Worm (Caenorhabditis elegans) whole organism, L3 larva: ENCODE measurements around the gene AH6.17.

ENCODE experiments used
- ZK546.5 ChIP-seq: sonication (generic microtip); optimal IDR thresholded peaks from 2 replicates; lab custom pipeline; 2017; ENCODE audit warnings: missing biosample characterization, missing genetic modification characterization
- ceh-28 ChIP-seq: fragments of 150-350 bp; optimal IDR thresholded peaks from 2 replicates; lab custom pipeline; 2014; ENCODE audit warnings: missing biosample characterization, missing genetic modification reagents, missing genetic modification characterization
- ceh-9 ChIP-seq: sonication (generic microtip); optimal IDR thresholded peaks from 2 replicates; lab custom pipeline; 2018; ENCODE audit warnings: missing biosample characterization, missing genetic modification characterization
- egl-27 ChIP-seq: sonication (generic microtip); optimal IDR thresholded peaks from 4 replicates; lab custom pipeline; 2017; ENCODE audit warnings: missing biosample characterization, missing genetic modification reagents, missing genetic modification characterization
- egl-5 ChIP-seq: fragments of 150-350 bp; optimal IDR thresholded peaks from 2 replicates; lab custom pipeline; 2017; ENCODE audit warnings: missing biosample characterization, missing genetic modification reagents, missing genetic modification characterization, inconsistent platforms
- fkh-10 ChIP-seq: sonication (generic microtip); optimal IDR thresholded peaks from 2 replicates; lab custom pipeline; 2017; ENCODE audit warnings: missing biosample characterization, missing genetic modification reagents, missing genetic modification characterization
- fkh-2 ChIP-seq: fragments of 150-350 bp; optimal IDR thresholded peaks from 2 replicates; lab custom pipeline; 2014; ENCODE audit warnings: missing biosample characterization, missing genetic modification reagents, missing genetic modification characterization
- fos-1 ChIP-seq: fragments of 150-350 bp; optimal IDR thresholded peaks from 2 replicates; lab custom pipeline; 2014; ENCODE audit warnings: missing biosample characterization, missing genetic modification characterization
- jun-1 ChIP-seq: fragments of 150-350 bp; optimal IDR thresholded peaks from 2 replicates; lab custom pipeline; 2014; ENCODE audit warnings: missing biosample characterization, missing genetic modification reagents, missing genetic modification characterization
- lin-15B ChIP-seq: fragments of 150-350 bp; optimal IDR thresholded peaks from 2 replicates; lab custom pipeline; 2014; ENCODE audit warnings: missing biosample characterization, missing genetic modification characterization
- lsy-12 ChIP-seq: sonication (generic microtip); optimal IDR thresholded peaks from 2 replicates; lab custom pipeline; 2016; ENCODE audit warnings: mild to moderate bottlenecking, missing genetic modification characterization, missing compliant biosample characterization
- mdl-1 ChIP-seq: fragments of 150-350 bp; optimal IDR thresholded peaks from 2 replicates; lab custom pipeline; 2014; ENCODE audit warnings: missing biosample characterization, missing genetic modification characterization
- nfya-1 ChIP-seq: sonication (generic microtip); optimal IDR thresholded peaks from 2 replicates; lab custom pipeline; 2017; ENCODE audit warnings: missing genetic modification characterization, mild to moderate bottlenecking, missing compliant biosample characterization, antibody characterized with exemption, moderate library complexity; ENCODE audit not compliant: insufficient read depth
- nhr-11 ChIP-seq: fragments of 150-350 bp; optimal IDR thresholded peaks from 2 replicates; lab custom pipeline; 2014; ENCODE audit warnings: missing biosample characterization, missing genetic modification characterization
- nhr-23 ChIP-seq: fragments of 150-350 bp; optimal IDR thresholded peaks from 2 replicates; lab custom pipeline; 2014; ENCODE audit warnings: missing biosample characterization, missing genetic modification reagents, missing genetic modification characterization
- nhr-237 ChIP-seq: fragments of 150-350 bp; optimal IDR thresholded peaks from 2 replicates; lab custom pipeline; 2014; ENCODE audit warnings: missing biosample characterization, missing genetic modification characterization
- nhr-25 ChIP-seq: sonication (generic microtip); optimal IDR thresholded peaks from 2 replicates; lab custom pipeline; 2017; ENCODE audit warnings: missing biosample characterization, missing genetic modification characterization
- nhr-28 ChIP-seq: fragments of 150-350 bp; optimal IDR thresholded peaks from 2 replicates; lab custom pipeline; 2014; ENCODE audit warnings: missing biosample characterization, missing genetic modification characterization
- nhr-43 ChIP-seq: sonication (generic microtip); optimal IDR thresholded peaks from 2 replicates; lab custom pipeline; 2016; ENCODE audit warnings: mild to moderate bottlenecking, missing genetic modification characterization, missing compliant biosample characterization; ENCODE audit not compliant: poor library complexity, severe bottlenecking
- nhr-67 ChIP-seq: fragments of 150-350 bp; optimal IDR thresholded peaks from 2 replicates; lab custom pipeline; 2014; ENCODE audit warnings: missing biosample characterization, missing genetic modification characterization
- nhr-76 ChIP-seq: fragments of 150-350 bp; sonication (generic microtip); optimal IDR thresholded peaks from 5 replicates; lab custom pipeline; 2014; ENCODE audit warnings: missing biosample characterization, missing genetic modification characterization
- nhr-77 ChIP-seq: fragments of 150-350 bp; optimal IDR thresholded peaks from 2 replicates; lab custom pipeline; 2014; ENCODE audit warnings: missing biosample characterization, missing genetic modification characterization
- pha-4 ChIP-seq: fragments of 150-350 bp; optimal IDR thresholded peaks from 2 replicates; lab custom pipeline; 2014; ENCODE audit warnings: missing biosample characterization, missing genetic modification reagents, missing genetic modification characterization
- pqm-1 ChIP-seq: fragments of 150-350 bp; optimal IDR thresholded peaks from 2 replicates; lab custom pipeline; 2017; ENCODE audit warnings: missing biosample characterization, missing genetic modification characterization, inconsistent platforms
- sea-2 ChIP-seq: fragments of 150-350 bp; sonication (generic microtip); optimal IDR thresholded peaks from 4 replicates; lab custom pipeline; 2014; ENCODE audit warnings: missing biosample characterization, missing genetic modification reagents, missing genetic modification characterization
- skn-1 ChIP-seq: fragments of 150-350 bp; optimal IDR thresholded peaks from 2 replicates; lab custom pipeline; 2014; ENCODE audit warnings: missing biosample characterization, missing genetic modification characterization
- snpc-4 ChIP-seq: fragments of 150-350 bp; optimal IDR thresholded peaks from 2 replicates; lab custom pipeline; 2014; ENCODE audit warnings: missing biosample characterization, missing genetic modification characterization
- tbx-2 ChIP-seq: sonication (generic microtip); optimal IDR thresholded peaks from 2 replicates; lab custom pipeline; 2016; ENCODE audit warnings: mild to moderate bottlenecking, missing genetic modification characterization, missing compliant biosample characterization
- zag-1 ChIP-seq: fragments of 150-350 bp; optimal IDR thresholded peaks from 2 replicates; lab custom pipeline; 2014; ENCODE audit warnings: missing biosample characterization, missing genetic modification characterization
- ztf-11 ChIP-seq: fragments of 150-350 bp; optimal IDR thresholded peaks from 2 replicates; lab custom pipeline; 2014; ENCODE audit warnings: missing biosample characterization, missing genetic modification characterization
- ztf-4 ChIP-seq: fragments of 150-350 bp; optimal IDR thresholded peaks from 2 replicates; lab custom pipeline; 2014; ENCODE audit warnings: missing biosample characterization, missing genetic modification characterization

AH6.17 gene

ce11 chrII:9522986-9523385 lies at the start of gene AH6.17:
TSS of gene AH6.17 (plus strand) at chrII:9523170.
- TF ChIP-seq ztf-11 (tag; lab: Kevin White, UChicago) (no peak), ztf-4 (tag; lab: Kevin White, UChicago) (no peak), nhr-76 (tag; lab: Kevin White, UChicago) (no peak), ceh-28 (no peak), ZK546.5 (tag; lab: Kevin White, UChicago) (no peak), nhr-28 (tag; lab: Kevin White, UChicago) (no peak)

ce11 chrII:9474367-9475105 lies 48.4 kb upstream of the AH6.17 start, which contains the start of the genes chil-25 and chil-26:
TSS of gene chil-25 (minus strand) at chrII:9474467.
TSS of gene chil-26 (plus strand) at chrII:9475055.
- TF ChIP-seq zag-1 (no peak), ztf-11 (tag; lab: Kevin White, UChicago) (no peak), skn-1 (no peak), nhr-77 (tag; lab: Kevin White, UChicago) (no peak), lsy-12 (tag; lab: Kevin White, UChicago) (no peak), nhr-11 (tag; lab: Kevin White, UChicago) (no peak), nhr-23 (tag; lab: Kevin White, UChicago) (no peak), egl-27 (tag; lab: Kevin White, UChicago) (no peak), fos-1 (tag; lab: Kevin White, UChicago) (no peak), mdl-1 (no peak), tbx-2 (tag; lab: Kevin White, UChicago) (no peak), nfya-1 (tag; lab: Kevin White, UChicago) (no peak), nhr-43 (tag; lab: Kevin White, UChicago) (no peak), ztf-4 (tag; lab: Kevin White, UChicago) (no peak), fkh-2 (tag; lab: Kevin White, UChicago) (no peak), snpc-4 (tag; lab: Kevin White, UChicago) (no peak), egl-5 (no peak), ceh-9 (tag; lab: Kevin White, UChicago) (no peak), nhr-25 (no peak)

ce11 chrII:9477567-9477966 lies 45.4 kb upstream of the AH6.17 start, which contains the start of gene chil-27:
TSS of gene chil-27 (plus strand) at chrII:9477867.
- TF ChIP-seq pqm-1 (tag; lab: Kevin White, UChicago) (no peak), ztf-11 (tag; lab: Kevin White, UChicago) (no peak), sea-2 (GFP tag; lab: Kevin White, UChicago) (no peak), lin-15B (tag; lab: Kevin White, UChicago) (no peak), nhr-11 (tag; lab: Kevin White, UChicago) (no peak), ZK546.5 (tag; lab: Kevin White, UChicago) (no peak), nhr-25 (no peak), nhr-67 (tag; lab: Kevin White, UChicago) (no peak), fkh-10 (GFP tag; lab: Kevin White, UChicago) (no peak), egl-27 (tag; lab: Kevin White, UChicago) (no peak)
- TF ChIP-seq, all 47 proteins: peak for 0

ce11 chrII:9480006-9480405 lies 43.0 kb upstream of the AH6.17 start, which contains the start of gene T19H5.7:
TSS of gene T19H5.7 (minus strand) at chrII:9480106.
- no peak for TF ChIP-seq zag-1
- TF ChIP-seq nhr-23 (tag; lab: Kevin White, UChicago): no peak
- TF ChIP-seq ztf-4 (tag; lab: Kevin White, UChicago): no peak
- TF ChIP-seq nhr-237 (tag; lab: Kevin White, UChicago): no peak
- no peak for TF ChIP-seq jun-1 (tag; lab: Kevin White, UChicago)
- TF ChIP-seq, all 47 proteins: peak for 0

- TF ChIP-seq pha-4 (peak; percentile 73), lsy-12 (tag; lab: Kevin White, UChicago) (no peak)
Measured at ce11 chrII:9481427-9481826, 41.5 kb upstream of the AH6.17 start.
